Worm (Caenorhabditis elegans) whole organism, L1 larva: Measurements from ENCODE around the gene ehbp-1.

Experiments
- ceh-8 ChIP-seq: fragments of 200-800 bp; sonication (Bioruptor generic); optimal IDR thresholded peaks from 2 replicates; lab custom pipeline; 2018; ENCODE audit warnings: mild to moderate bottlenecking, missing genetic modification characterization, moderate library complexity, missing compliant biosample characterization
- ceh-82 ChIP-seq, 3 experiments: fragments of 150-350 bp in 1 of 3; sonication (generic microtip) in 2 of 3; optimal IDR thresholded peaks; 2 replicates each; lab custom pipeline; 2014 to 2017; ENCODE audit warnings: missing biosample characterization in 3 of 3, missing genetic modification characterization in 3 of 3
- ceh-90 ChIP-seq: sonication (generic microtip); optimal IDR thresholded peaks from 2 replicates; lab custom pipeline; 2016; ENCODE audit warnings: missing genetic modification characterization, missing compliant biosample characterization
- fkh-10 ChIP-seq: sonication (generic microtip); optimal IDR thresholded peaks from 2 replicates; lab custom pipeline; 2017; ENCODE audit warnings: missing biosample characterization, missing genetic modification reagents, missing genetic modification characterization
- irx-1 ChIP-seq: sonication (generic microtip); optimal IDR thresholded peaks from 2 replicates; lab custom pipeline; 2016; ENCODE audit warnings: missing genetic modification characterization, missing compliant biosample characterization
- lin-14 ChIP-seq: fragments of 200-800 bp; sonication (Bioruptor generic); optimal IDR thresholded peaks from 2 replicates; lab custom pipeline; 2018; ENCODE audit warnings: mild to moderate bottlenecking, missing genetic modification characterization, moderate library complexity, missing compliant biosample characterization
- nhr-11 ChIP-seq: fragments of 150-350 bp; optimal IDR thresholded peaks from 2 replicates; lab custom pipeline; 2014; ENCODE audit warnings: missing biosample characterization, missing genetic modification characterization
- snpc-4 ChIP-seq: fragments of 150-350 bp; optimal IDR thresholded peaks from 2 replicates; lab custom pipeline; 2014; ENCODE audit warnings: missing biosample characterization, missing genetic modification characterization

- TF ChIP-seq lin-14 (GFP tag; lab: Kevin White, UChicago): no peak
- TF ChIP-seq ceh-82 (tag; optimal IDR thresholded peaks at IDR 0.05; lab: Kevin White, UChicago): no peak
- TF ChIP-seq ceh-8 (GFP tag; lab: Kevin White, UChicago): no peak
- TF ChIP-seq fkh-10 (GFP tag; lab: Kevin White, UChicago): no peak
- TF ChIP-seq nhr-11 (tag; lab: Kevin White, UChicago): no peak
- no peak for TF ChIP-seq irx-1 (tag; lab: Kevin White, UChicago)
- TF ChIP-seq ceh-90 (tag; lab: Kevin White, UChicago): no peak
- TF ChIP-seq snpc-4: no peak
These were observed 19.0 kb upstream of the ehbp-1 start, which contains the start of the genes C50F4.10 and pfk-1.2 for ce11 chrV:9531477-9531876.
